Worm (Caenorhabditis elegans) whole organism, late embryonic: Measurements from ENCODE around the gene T23B5.4.
A peak's percentile ranks its signal among the peaks of the same experiment; 100 is the strongest.

ENCODE experiments used
- ama-1 ChIP-seq: fragments of 150-350 bp; optimal IDR thresholded peaks from 2 replicates; lab custom pipeline; 2014
- fkh-10 ChIP-seq: fragments of 150-350 bp; optimal IDR thresholded peaks from 2 replicates; lab custom pipeline; 2014; ENCODE audit warnings: missing biosample characterization, missing genetic modification reagents, missing genetic modification characterization
- gmeb-2 ChIP-seq: sonication (generic microtip); optimal IDR thresholded peaks from 2 replicates; lab custom pipeline; 2016; ENCODE audit warnings: missing genetic modification characterization, inconsistent platforms, missing compliant biosample characterization
- hlh-15 ChIP-seq: sonication (generic microtip); optimal IDR thresholded peaks from 2 replicates; lab custom pipeline; 2016; ENCODE audit warnings: missing genetic modification characterization, missing compliant biosample characterization
- hlh-30 ChIP-seq: sonication (generic microtip); optimal IDR thresholded peaks from 2 replicates; lab custom pipeline; 2017; ENCODE audit warnings: antibody characterized with exemption, missing genetic modification characterization, missing compliant biosample characterization; ENCODE audit not compliant: insufficient read depth
- nfya-1 ChIP-seq: sonication (generic microtip); optimal IDR thresholded peaks from 2 replicates; lab custom pipeline; 2017; ENCODE audit warnings: missing genetic modification characterization, mild to moderate bottlenecking, missing compliant biosample characterization, antibody characterized with exemption, moderate library complexity
- unc-3 ChIP-seq, 2 experiments: fragments of 200-800 bp in 1 of 2; sonication (Bioruptor generic) in 1 of 2; sonication (generic microtip) in 1 of 2; conservative IDR thresholded peaks in 1 of 2; optimal IDR thresholded peaks in 1 of 2; 2 replicates each; pipeline versions ENCODE4 v1.3.6 to Lab custom; 2016 to 2022; ENCODE audit warnings: missing compliant biosample characterization in 2 of 2, missing genetic modification characterization in 2 of 2, missing genetic modification reagents in 1 of 2

DNA sequence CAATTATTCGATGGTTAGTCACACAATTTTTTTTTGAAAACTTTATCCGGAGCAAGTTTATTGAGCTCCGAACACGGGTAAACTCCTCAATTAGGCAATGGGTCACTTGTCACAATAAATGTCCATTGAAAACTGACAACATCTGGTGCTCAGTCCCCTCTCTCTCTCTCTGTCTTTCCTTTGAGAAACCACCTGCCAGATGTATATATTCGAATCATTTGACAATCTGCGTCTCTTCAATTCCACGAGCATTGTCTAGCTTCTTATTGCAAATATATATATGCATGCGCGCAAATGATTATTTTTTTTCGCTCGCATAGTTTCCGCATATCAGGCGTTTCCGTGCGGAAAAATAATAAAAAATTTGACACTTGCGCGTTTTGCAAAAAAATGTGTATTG lies 11.0 kb downstream of the T23B5.4 start:
- TF ChIP-seq nfya-1 (tag; lab: Kevin White, UChicago) = peak; percentile 11
- TF ChIP-seq unc-3 (GFP tag; conservative IDR thresholded peaks at IDR 0.05; lab: Robert Waterston, UW) = no peak
- no peak for TF ChIP-seq unc-3 (tag; optimal IDR thresholded peaks at IDR 0.05; lab: Kevin White, UChicago)
- TF ChIP-seq ama-1 (lab: Kevin White, UChicago) = no peak
- TF ChIP-seq hlh-30 = peak; percentile 71
- no peak for TF ChIP-seq hlh-15 (tag; lab: Kevin White, UChicago)
- TF ChIP-seq gmeb-2 (tag; lab: Kevin White, UChicago) = no peak
- no peak for TF ChIP-seq fkh-10 (GFP tag; lab: Kevin White, UChicago)
